Worm (Caenorhabditis elegans): Measurements from ENCODE around the gene skr-5.

ce11 chrV:17377140-17377539 lies 29.4 kb downstream of the skr-5 start, which contains the start of gene fbxb-7:
- TF ChIP-seq alr-1 (tag; optimal IDR thresholded peaks at IDR 0.05), result no peak
- no peak for TF ChIP-seq unc-39 (tag; optimal IDR thresholded peaks at IDR 0.05)
- TF ChIP-seq lin-39 (tag; optimal IDR thresholded peaks at IDR 0.05), result no peak
- no peak for TF ChIP-seq unc-62 (GFP tag; optimal IDR thresholded peaks at IDR 0.05)
- no peak for TF ChIP-seq nhr-237 (tag; optimal IDR thresholded peaks at IDR 0.05)
- TF ChIP-seq nhr-11 (tag; optimal IDR thresholded peaks at IDR 0.05), result no peak
- TF ChIP-seq nhr-77 (tag; optimal IDR thresholded peaks at IDR 0.05), result no peak
- TF ChIP-seq lin-13 (GFP tag; optimal IDR thresholded peaks at IDR 0.05), result no peak
- no peak for TF ChIP-seq lsy-2 (tag; optimal IDR thresholded peaks at IDR 0.05)
- no peak for TF ChIP-seq ZK546.5 (tag; optimal IDR thresholded peaks at IDR 0.05)

Measured in whole organism, L2 larva.